Worm (Caenorhabditis elegans): ENCODE measurements around the gene srbc-70.

DNA sequence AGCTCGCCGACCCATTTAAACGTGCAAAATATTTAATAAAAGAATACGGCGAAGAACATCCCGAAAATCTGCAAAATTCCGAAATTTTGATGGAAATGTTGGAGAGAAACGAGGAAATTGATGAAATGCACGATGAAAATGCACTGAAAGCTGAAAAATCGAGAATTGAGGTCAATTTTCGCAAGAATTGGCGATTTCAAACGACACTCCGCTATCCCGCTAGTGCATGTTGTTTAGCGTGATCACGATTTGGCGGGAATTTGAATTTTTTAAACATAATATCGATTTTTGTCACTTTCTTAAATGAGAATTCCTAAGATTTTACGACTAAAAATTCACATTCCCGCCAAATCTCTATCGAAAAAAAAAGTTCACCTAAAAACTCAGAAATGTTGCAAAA is 50.3 kb downstream of the srbc-70 start:
- no peak for TF ChIP-seq fkh-10 (GFP tag; optimal IDR thresholded peaks at IDR 0.05)
- no peak for TF ChIP-seq pqm-1 (tag; optimal IDR thresholded peaks at IDR 0.05)
- no peak for TF ChIP-seq zip-5 (tag; optimal IDR thresholded peaks at IDR 0.05)
- TF ChIP-seq ceh-24 (tag; optimal IDR thresholded peaks at IDR 0.05): no peak
- no peak for TF ChIP-seq mec-3 (tag; optimal IDR thresholded peaks at IDR 0.05; ENCODE audit: borderline replicate concordance)
